Worm (Caenorhabditis elegans) whole organism, mixed stage, embryonic: ENCODE results near the gene cpt-6.

ENCODE experiments used
- mep-1 ChIP-seq: fragments of 150-350 bp; optimal IDR thresholded peaks from 2 replicates; lab custom pipeline; 2017; ENCODE audit warnings: missing biosample characterization, missing genetic modification reagents, missing genetic modification characterization, inconsistent platforms
- nhr-76 ChIP-seq: sonication (generic microtip); optimal IDR thresholded peaks from 2 replicates; lab custom pipeline; 2017; ENCODE audit warnings: missing biosample characterization, missing genetic modification characterization
- snpc-4 ChIP-seq: fragments of 150-350 bp; optimal IDR thresholded peaks from 2 replicates; lab custom pipeline; 2014; ENCODE audit warnings: missing biosample characterization, missing genetic modification characterization

DNA sequence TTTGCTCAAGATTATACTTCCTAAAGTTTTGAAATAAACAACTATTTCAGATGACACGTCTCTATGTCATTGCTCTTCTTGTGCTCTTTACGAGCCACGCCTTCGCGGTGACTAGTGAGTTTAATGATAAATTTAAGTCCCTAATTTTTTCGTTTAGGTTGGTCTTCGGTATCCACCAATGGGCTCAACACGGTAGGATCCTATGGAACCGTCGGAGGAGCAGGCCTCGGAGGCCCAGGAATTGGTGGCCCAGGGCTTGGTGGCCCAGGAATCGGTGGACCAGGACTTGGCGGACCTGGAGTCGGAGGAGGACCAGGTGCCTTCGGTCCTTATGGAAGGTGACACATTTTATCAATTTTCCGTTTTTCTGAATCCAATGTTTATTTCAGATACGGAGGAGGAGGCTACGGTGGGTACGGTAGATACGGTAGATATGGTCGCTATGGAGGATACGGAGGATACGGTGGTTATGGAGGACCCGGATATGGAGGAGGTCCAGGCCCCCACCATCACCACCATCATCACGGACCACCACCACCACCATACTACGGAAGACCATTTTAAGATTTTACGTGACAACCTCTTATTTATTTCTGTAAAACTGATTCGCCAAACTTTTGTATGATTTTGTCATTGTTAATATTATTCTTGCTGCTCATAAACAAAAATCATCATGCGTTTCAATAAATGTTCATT is 26.8 kb upstream of the cpt-6 start, which contains the start of the genes F46E10.2 and F46E10.18:
- TF ChIP-seq mep-1 (tag; lab: Kevin White, UChicago) (no peak), nhr-76 (no peak), snpc-4 (tag; lab: Kevin White, UChicago) (no peak)
